Fruit fly (Drosophila melanogaster): ENCODE measurements around the gene foxo.

foxo gene

DNA sequence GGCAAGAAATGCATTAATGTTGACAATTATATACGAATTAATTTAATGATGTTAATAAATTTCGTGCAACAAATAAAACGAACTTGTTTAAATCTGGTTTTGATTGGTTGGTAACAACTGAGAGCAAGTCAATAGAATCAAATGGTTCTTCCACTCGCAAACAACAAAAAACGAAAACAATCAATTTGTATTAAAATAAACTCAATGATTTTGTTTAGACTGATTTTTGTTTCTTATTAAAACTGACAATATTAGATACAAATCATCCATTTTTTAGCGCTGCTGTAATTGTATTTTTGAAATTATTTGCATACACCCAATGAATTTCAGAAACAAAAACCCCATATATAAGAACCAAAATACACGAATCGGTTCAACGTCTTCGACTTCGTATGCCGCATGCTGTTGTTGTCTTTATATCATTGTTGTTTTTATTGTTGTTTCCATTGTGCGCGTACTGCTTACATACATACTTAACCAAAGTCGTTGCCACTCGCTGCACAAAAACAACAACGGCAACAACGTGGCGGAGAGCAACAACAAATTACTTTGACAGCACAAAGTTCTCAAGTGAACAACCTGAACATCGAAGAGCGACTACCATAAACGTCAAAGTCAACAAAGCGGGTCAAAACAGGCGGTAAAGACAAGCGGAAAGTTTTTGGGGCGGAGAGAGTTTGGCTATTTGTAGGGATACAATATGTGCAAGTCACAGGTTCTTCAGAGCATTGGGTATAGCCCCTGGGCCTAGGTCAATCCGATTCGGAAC lies 29.6 kb upstream of the foxo start:
- TF ChIP-seq fkh (GFP tag; optimal IDR thresholded peaks at IDR 0.05) (peak; percentile 50), Met (GFP tag; optimal IDR thresholded peaks at IDR 0.05) (peak; percentile 50), CG31627 (GFP tag; optimal IDR thresholded peaks at IDR 0.05) (peak; percentile 17), cyc (GFP tag; optimal IDR thresholded peaks at IDR 0.05) (peak; percentile 36), Eip78C (GFP tag) (peak; percentile 13), Eip93F (GFP tag; optimal IDR thresholded peaks at IDR 0.05) (no peak), topi (GFP tag; optimal IDR thresholded peaks at IDR 0.05) (peak; percentile 55), fd85E (GFP tag; optimal IDR thresholded peaks at IDR 0.05) (no peak), svp (GFP tag) (peak; percentile 73), CG1621 (tag; optimal IDR thresholded peaks at IDR 0.05) (no peak), esn (GFP tag; optimal IDR thresholded peaks at IDR 0.05) (peak; percentile 29)

DNA sequence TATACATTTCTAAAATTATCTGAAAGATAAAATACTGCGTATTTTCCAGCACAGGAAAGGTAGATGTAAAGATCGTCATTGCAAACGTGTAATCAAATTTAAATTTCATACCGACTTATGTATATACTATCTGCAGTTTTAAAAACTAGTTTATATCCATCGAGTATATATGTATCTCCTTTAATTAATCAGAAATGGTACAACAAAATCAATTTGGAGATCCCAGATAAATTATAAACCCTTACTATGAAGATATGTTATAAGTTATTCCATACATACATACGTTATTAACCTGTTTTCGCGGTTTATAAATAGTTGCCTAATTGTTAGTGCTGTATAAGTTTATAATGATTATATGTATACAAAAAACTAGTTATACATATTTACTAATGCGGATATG lies 28.6 kb upstream of the foxo start:
- TF ChIP-seq CG11762 (GFP tag; optimal IDR thresholded peaks at IDR 0.05; ENCODE audit: insufficient read depth) (no peak), CG11294 (GFP tag; IDR thresholded peaks at IDR 0.05) (no peak), fkh (GFP tag; optimal IDR thresholded peaks at IDR 0.05) (no peak), svp (GFP tag) (peak; percentile 57), dsx (GFP tag; optimal IDR thresholded peaks at IDR 0.05; ENCODE audit: poor library complexity, severe bottlenecking) (no peak), Gug (GFP tag; IDR thresholded peaks at IDR 0.05) (no peak), CG10669 (GFP tag; optimal IDR thresholded peaks at IDR 0.05) (no peak), CG3032 (tag; optimal IDR thresholded peaks at IDR 0.05) (no peak), CG6854 (GFP tag; optimal IDR thresholded peaks at IDR 0.05) (no peak), Ets96B (tag; optimal IDR thresholded peaks at IDR 0.05) (no peak), fd85E (GFP tag; optimal IDR thresholded peaks at IDR 0.05) (no peak), Sox102F (GFP tag; optimal IDR thresholded peaks at IDR 0.05) (no peak), CG16779 (tag; optimal IDR thresholded peaks at IDR 0.05) (no peak), lz (GFP tag; optimal IDR thresholded peaks at IDR 0.05) (no peak), topi (GFP tag; optimal IDR thresholded peaks at IDR 0.05) (peak; percentile 3), fd59A (GFP tag; optimal IDR thresholded peaks at IDR 0.05) (no peak)

DNA sequence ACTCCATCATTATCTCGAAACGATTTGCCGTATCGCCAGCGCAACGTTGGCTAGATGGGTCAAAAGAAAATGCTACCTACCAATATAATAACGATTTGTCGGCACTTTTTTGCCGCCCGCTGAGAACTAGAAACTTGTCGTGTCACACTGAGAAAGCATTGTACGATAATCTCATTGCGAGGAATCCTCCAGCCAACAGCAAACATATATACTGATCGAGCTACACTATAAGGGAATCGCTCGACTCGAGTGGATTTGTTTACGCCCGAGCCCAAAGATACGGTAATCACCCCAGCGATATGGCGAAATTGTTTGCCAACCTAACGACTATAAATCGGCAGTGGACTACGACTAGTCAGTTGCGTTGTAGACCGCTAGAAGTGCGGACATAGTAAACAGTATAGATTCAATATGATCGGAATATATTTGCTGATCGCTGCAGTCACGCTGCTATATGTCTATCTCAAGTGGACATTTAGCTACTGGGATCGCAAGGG lies 27.8 kb upstream of the foxo start, which contains the start of gene Cyp6d5:
Gene Cyp6d5 (plus strand): TSS at position 356 of the 497 bp plus-strand sequence.
- TF ChIP-seq dac (GFP tag; optimal IDR thresholded peaks at IDR 0.05) (no peak), CG8119 (GFP tag; IDR thresholded peaks at IDR 0.05) (no peak), CG11294 (GFP tag; IDR thresholded peaks at IDR 0.05) (no peak), CG3032 (tag; optimal IDR thresholded peaks at IDR 0.05) (no peak), Sox102F (GFP tag; optimal IDR thresholded peaks at IDR 0.05) (no peak), spab (GFP tag; optimal IDR thresholded peaks at IDR 0.05) (no peak), CG6808 (GFP tag; optimal IDR thresholded peaks at IDR 0.05) (no peak), CG8319 (GFP tag; optimal IDR thresholded peaks at IDR 0.05) (no peak), CG6276 (GFP tag; optimal IDR thresholded peaks at IDR 0.05) (no peak), vri (GFP tag; optimal IDR thresholded peaks at IDR 0.05) (peak; percentile 45), svp (GFP tag) (peak; percentile 70), Sox14 (GFP tag; optimal IDR thresholded peaks at IDR 0.05) (no peak), fkh (GFP tag; optimal IDR thresholded peaks at IDR 0.05) (peak; percentile 58)

DNA sequence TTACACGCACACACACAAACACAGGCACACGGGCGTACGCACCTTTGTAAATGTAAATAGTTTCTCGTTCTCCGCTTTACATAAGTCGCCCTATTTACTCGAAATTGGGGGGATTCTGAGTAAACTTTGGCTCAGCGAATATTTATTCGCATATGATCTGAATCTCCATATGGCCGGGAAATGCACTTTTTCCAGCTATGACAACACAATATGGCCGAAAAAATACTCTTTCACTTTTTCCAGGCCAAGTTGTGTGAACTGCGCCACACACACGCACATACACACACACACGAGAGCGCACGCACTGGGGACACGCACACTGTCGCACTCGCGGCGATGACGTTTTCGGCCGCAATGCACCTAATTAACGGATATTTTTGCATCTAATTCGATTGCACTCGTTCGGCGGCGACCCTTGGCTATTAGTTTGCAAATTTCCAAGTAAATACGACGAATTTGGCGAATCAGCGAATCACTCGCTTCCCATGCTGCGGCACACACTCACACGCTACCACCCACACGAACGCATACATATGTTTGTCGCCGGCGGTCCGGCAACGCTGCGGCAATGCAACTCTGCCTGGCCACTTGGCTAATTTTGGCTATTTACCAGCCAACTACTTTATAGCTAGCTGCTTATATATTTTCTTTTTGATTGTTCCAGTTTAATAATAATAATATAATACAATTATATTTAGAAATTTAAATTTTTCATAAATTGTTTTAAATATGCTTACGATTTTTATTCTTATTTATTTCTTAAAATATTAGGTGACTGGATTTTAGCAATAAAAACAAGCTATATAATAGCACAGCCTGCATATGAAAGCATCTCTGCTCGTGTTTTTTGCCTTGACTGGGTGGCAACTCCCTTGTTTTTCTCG lies 25.0 kb upstream of the foxo start, which contains the start of the genes rdx and CG3061:
Gene rdx (minus strand): TSS at position 527 of the 884 bp plus-strand sequence.
Gene CG3061 (plus strand): TSS at position 841 of the 884 bp plus-strand sequence.
- peak; percentile 67 for TF ChIP-seq CG10631 (GFP tag; optimal IDR thresholded peaks at IDR 0.05)
- TF ChIP-seq CG7368 (GFP tag; optimal IDR thresholded peaks at IDR 0.05), result no peak
- TF ChIP-seq Eip75B (GFP tag; optimal IDR thresholded peaks at IDR 0.05), result no peak
- peak; percentile 33 for TF ChIP-seq CG8632 (GFP tag; optimal IDR thresholded peaks at IDR 0.05)
- TF ChIP-seq svp (GFP tag), result peak; percentile 65
- TF ChIP-seq CG3032 (tag; optimal IDR thresholded peaks at IDR 0.05), result peak; percentile 66
- TF ChIP-seq dsx (GFP tag; optimal IDR thresholded peaks at IDR 0.05; ENCODE audit: poor library complexity, severe bottlenecking), result peak; percentile 45
- TF ChIP-seq Eip78C (GFP tag), result peak; percentile 38
- no peak for TF ChIP-seq Lpt (GFP tag; optimal IDR thresholded peaks at IDR 0.05)
- peak; percentile 26 for TF ChIP-seq cyc (GFP tag; optimal IDR thresholded peaks at IDR 0.05)
- peak in 1 of 2 experiments; percentile 14 for TF ChIP-seq ss (GFP tag; optimal IDR thresholded peaks at IDR 0.05)
- peak; percentile 53 for TF ChIP-seq acj6 (GFP tag; optimal IDR thresholded peaks at IDR 0.05)
- peak; percentile 74 for TF ChIP-seq fkh (GFP tag; optimal IDR thresholded peaks at IDR 0.05)
- 0 out of 3 replicates have a peak, but pooled peaks have one; percentile 10 for TF ChIP-seq CG6163 (GFP tag; IDR thresholded peaks at IDR 0.05)
- TF ChIP-seq CG34406 (GFP tag; optimal IDR thresholded peaks at IDR 0.05), result peak; percentile 16
- no peak; the same call in 2 of the 3 replicates for TF ChIP-seq eg (GFP tag; IDR thresholded peaks at IDR 0.05)
- TF ChIP-seq Ets96B (tag; optimal IDR thresholded peaks at IDR 0.05), result peak; percentile 57
- TF ChIP-seq fd85E (GFP tag; optimal IDR thresholded peaks at IDR 0.05), result no peak
- TF ChIP-seq esn (GFP tag; optimal IDR thresholded peaks at IDR 0.05), result peak; percentile 28
